Worm (Caenorhabditis elegans): ENCODE data around the gene dur-1.

dur-1 gene

ce11 chrIV:9928180-9928896 lies at the start of gene dur-1:
TSS of gene dur-1 (minus strand) at chrIV:9928230.
- no peak for TF ChIP-seq pha-4 (GFP tag; IDR thresholded peaks at IDR 0.05)
- TF ChIP-seq pha-4 (tag; optimal IDR thresholded peaks at IDR 0.05): no peak
- TF ChIP-seq hlh-11 (tag; optimal IDR thresholded peaks at IDR 0.05): peak; percentile 10
- peak; percentile 67 for TF ChIP-seq nhr-11 (tag; optimal IDR thresholded peaks at IDR 0.05)
- peak in 1 of 2 experiments; percentile 91 for TF ChIP-seq unc-62 (GFP tag; optimal IDR thresholded peaks at IDR 0.05 in 1 of 2)
- TF ChIP-seq unc-62 (tag; optimal IDR thresholded peaks at IDR 0.05): no peak
- TF ChIP-seq ceh-44 (GFP tag; IDR thresholded peaks at IDR 0.05): no peak
- peak in 1 of 2 experiments; percentile 90 for TF ChIP-seq daf-16 (GFP tag; optimal IDR thresholded peaks at IDR 0.05)
- TF ChIP-seq daf-16 (tag; optimal IDR thresholded peaks at IDR 0.05): no peak

ce11 chrIV:9977602-9978172 lies 49.7 kb upstream of the dur-1 start, which contains the start of gene dhp-2:
TSS of gene dhp-2 (plus strand) at chrIV:9978122.
- TF ChIP-seq php-3 (GFP tag; IDR thresholded peaks at IDR 0.05) (no peak), dmd-6 (GFP tag; IDR thresholded peaks at IDR 0.05) (no peak), daf-16 (GFP tag; optimal IDR thresholded peaks at IDR 0.05) (peak in 1 of 2 experiments; percentile 56), daf-16 (tag; optimal IDR thresholded peaks at IDR 0.05) (no peak), zip-11 (GFP tag; IDR thresholded peaks at IDR 0.05) (no peak), ctbp-1 (GFP tag; IDR thresholded peaks at IDR 0.05) (no peak), dpl-1 (GFP tag; optimal IDR thresholded peaks at IDR 0.05) (no peak), mep-1 (tag; optimal IDR thresholded peaks at IDR 0.05) (no peak)

- TF ChIP-seq nhr-237 (tag; optimal IDR thresholded peaks at IDR 0.05) (no peak), spr-3 (GFP tag; optimal IDR thresholded peaks at IDR 0.05) (no peak), ceh-32 (tag; optimal IDR thresholded peaks at IDR 0.05; ENCODE audit: poor library complexity) (no peak), nhr-42 (GFP tag; IDR thresholded peaks at IDR 0.05) (no peak), F49E8.2 (tag; optimal IDR thresholded peaks at IDR 0.05; ENCODE audit: borderline replicate concordance) (no peak), T20F7.1 (GFP tag; optimal IDR thresholded peaks at IDR 0.05) (no peak), lin-15B (tag; optimal IDR thresholded peaks at IDR 0.05) (no peak)
Measured at ce11 chrIV:9976284-9976683, 48.3 kb upstream of the dur-1 start, which contains the start of gene C47E12.14. TSS of gene C47E12.14 (minus strand) at chrIV:9976384.

- TF ChIP-seq zip-11 (GFP tag; IDR thresholded peaks at IDR 0.05) (no peak), ceh-62 (tag; optimal IDR thresholded peaks at IDR 0.05) (no peak), ceh-82 (tag; optimal IDR thresholded peaks at IDR 0.05) (no peak), zag-1 (tag; optimal IDR thresholded peaks at IDR 0.05) (no peak), skn-1 (tag; optimal IDR thresholded peaks at IDR 0.05) (no peak), ceh-44 (GFP tag; IDR thresholded peaks at IDR 0.05) (no peak), hif-1 (tag; optimal IDR thresholded peaks at IDR 0.05) (no peak), zfp-2 (tag; optimal IDR thresholded peaks at IDR 0.05) (no peak), dve-1 (tag; optimal IDR thresholded peaks at IDR 0.05; ENCODE audit: insufficient read depth) (no peak), Y5F2A.4 (GFP tag; optimal IDR thresholded peaks at IDR 0.05) (no peak), egl-43 (GFP tag; IDR thresholded peaks at IDR 0.05) (no peak), hmg-1.1 (GFP tag; IDR thresholded peaks at IDR 0.05) (no peak), daf-16 (GFP tag; optimal IDR thresholded peaks at IDR 0.05) (no peak), daf-16 (tag; optimal IDR thresholded peaks at IDR 0.05) (no peak), nhr-111 (GFP tag; optimal IDR thresholded peaks at IDR 0.05) (no peak), ama-1 (optimal IDR thresholded peaks at IDR 0.05) (no peak), lin-15B (tag; optimal IDR thresholded peaks at IDR 0.05) (no peak)
Measured at ce11 chrIV:9974392-9974791, 46.4 kb upstream of the dur-1 start, which contains the start of gene C47E12.9. TSS of gene C47E12.9 (plus strand) at chrIV:9974692.
